Worm (Caenorhabditis elegans): ENCODE data around the gene Y17G9A.3.

Y17G9A.3 gene

ce11 chrIV:4821054-4821453, 37.4 kb downstream of the Y17G9A.3 start, which contains the start of gene H06H21.8:
H06H21.8 (minus strand) TSS chrIV:4821131.
- TF ChIP-seq klf-2 (GFP tag; conservative IDR thresholded peaks at IDR 0.05) (no peak), ztf-23 (GFP tag; IDR thresholded peaks at IDR 0.05) (no peak), med-1 (GFP tag; optimal IDR thresholded peaks at IDR 0.05; ENCODE audit: insufficient read depth) (no peak), T22C8.4 (GFP tag; IDR thresholded peaks at IDR 0.05) (no peak), cog-1 (tag; optimal IDR thresholded peaks at IDR 0.05) (no peak), tab-1 (GFP tag; IDR thresholded peaks at IDR 0.05) (no peak), ztf-29 (GFP tag; IDR thresholded peaks at IDR 0.05) (no peak), flt-1 (GFP tag; IDR thresholded peaks at IDR 0.05) (no peak), ref-1 (GFP tag; conservative IDR thresholded peaks at IDR 0.05) (no peak)

ce11 chrIV:4814185-4814584, 44.3 kb downstream of the Y17G9A.3 start, which contains the start of gene srw-94:
srw-94 (plus strand) TSS chrIV:4814485.
- TF ChIP-seq klf-2 (GFP tag; conservative IDR thresholded peaks at IDR 0.05), result no peak
- TF ChIP-seq T22C8.4 (GFP tag; IDR thresholded peaks at IDR 0.05), result no peak
- no peak for TF ChIP-seq ztf-23 (GFP tag; IDR thresholded peaks at IDR 0.05)
- no peak for TF ChIP-seq flt-1 (GFP tag; IDR thresholded peaks at IDR 0.05)
- TF ChIP-seq cog-1 (tag; optimal IDR thresholded peaks at IDR 0.05), result no peak
- TF ChIP-seq ref-1 (GFP tag; conservative IDR thresholded peaks at IDR 0.05), result no peak
- no peak for TF ChIP-seq tab-1 (GFP tag; IDR thresholded peaks at IDR 0.05)
- TF ChIP-seq ztf-29 (GFP tag; IDR thresholded peaks at IDR 0.05), result no peak
- TF ChIP-seq med-1 (GFP tag; optimal IDR thresholded peaks at IDR 0.05; ENCODE audit: insufficient read depth), result no peak

- TF ChIP-seq flt-1 (GFP tag; IDR thresholded peaks at IDR 0.05) (no peak), ref-1 (GFP tag; conservative IDR thresholded peaks at IDR 0.05) (no peak), ztf-23 (GFP tag; IDR thresholded peaks at IDR 0.05) (no peak), klf-2 (GFP tag; conservative IDR thresholded peaks at IDR 0.05) (no peak)
Measured at ce11 chrIV:4811863-4812262, 46.6 kb downstream of the Y17G9A.3 start, which contains the start of gene srw-95. srw-95 (plus strand) TSS chrIV:4812075.

ce11 chrIV:4810377-4810984, 48.0 kb downstream of the Y17G9A.3 start, which contains the start of gene eif-1.A:
eif-1.A (plus strand) TSS chrIV:4810934.
- TF ChIP-seq med-1 (GFP tag; optimal IDR thresholded peaks at IDR 0.05; ENCODE audit: insufficient read depth) (peak; percentile 21), ztf-29 (GFP tag; IDR thresholded peaks at IDR 0.05) (no peak), ztf-23 (GFP tag; IDR thresholded peaks at IDR 0.05) (0 out of 2 replicates have a peak, but pooled peaks have one; percentile 51), klf-2 (GFP tag; conservative IDR thresholded peaks at IDR 0.05) (0 out of 2 replicates have a peak, but pooled peaks have one; percentile 7), cog-1 (tag; optimal IDR thresholded peaks at IDR 0.05) (no peak), ref-1 (GFP tag; conservative IDR thresholded peaks at IDR 0.05) (no peak), T22C8.4 (GFP tag; IDR thresholded peaks at IDR 0.05) (no peak), tab-1 (GFP tag; IDR thresholded peaks at IDR 0.05) (no peak), flt-1 (GFP tag; IDR thresholded peaks at IDR 0.05) (0 out of 2 replicates have a peak, but pooled peaks have one; percentile 16)

- TF ChIP-seq ztf-23 (GFP tag; IDR thresholded peaks at IDR 0.05), result no peak
- no peak for TF ChIP-seq T22C8.4 (GFP tag; IDR thresholded peaks at IDR 0.05)
- TF ChIP-seq klf-2 (GFP tag; conservative IDR thresholded peaks at IDR 0.05), result no peak
- TF ChIP-seq med-1 (GFP tag; optimal IDR thresholded peaks at IDR 0.05; ENCODE audit: insufficient read depth), result no peak
- no peak for TF ChIP-seq cog-1 (tag; optimal IDR thresholded peaks at IDR 0.05)
- TF ChIP-seq ref-1 (GFP tag; conservative IDR thresholded peaks at IDR 0.05), result no peak
Measured at ce11 chrIV:4809813-4810212, 48.7 kb downstream of the Y17G9A.3 start, which contains the start of gene H06H21.37. H06H21.37 (minus strand) TSS chrIV:4809974.

ce11 chrIV:4809397-4809796, 49.1 kb downstream of the Y17G9A.3 start, which contains the start of gene ubxn-6:
ubxn-6 (minus strand) TSS chrIV:4809497.
- TF ChIP-seq ztf-29 (GFP tag; IDR thresholded peaks at IDR 0.05) (no peak), ref-1 (GFP tag; conservative IDR thresholded peaks at IDR 0.05) (no peak), med-1 (GFP tag; optimal IDR thresholded peaks at IDR 0.05; ENCODE audit: insufficient read depth) (no peak), T22C8.4 (GFP tag; IDR thresholded peaks at IDR 0.05) (no peak), cog-1 (tag; optimal IDR thresholded peaks at IDR 0.05) (no peak), klf-2 (GFP tag; conservative IDR thresholded peaks at IDR 0.05) (no peak), tab-1 (GFP tag; IDR thresholded peaks at IDR 0.05) (no peak), ztf-23 (GFP tag; IDR thresholded peaks at IDR 0.05) (no peak), flt-1 (GFP tag; IDR thresholded peaks at IDR 0.05) (no peak)

ce11 chrIV:4807219-4807618, 51.3 kb downstream of the Y17G9A.3 start, which contains the start of gene H06H21.11:
H06H21.11 (minus strand) TSS chrIV:4807319.
- TF ChIP-seq ztf-29 (GFP tag; IDR thresholded peaks at IDR 0.05) (no peak), klf-2 (GFP tag; conservative IDR thresholded peaks at IDR 0.05) (no peak)

All from whole organism, midembryonic.